Fruit fly (Drosophila melanogaster) whole organism, embryonic: ENCODE data around the gene E2f1.

Source experiments
- BEAF-32 ChIP-seq: fragments of 200-800 bp; sonication (Bioruptor generic); optimal IDR thresholded peaks from 3 replicates; lab custom pipeline; 2017; ENCODE audit warnings: missing biosample characterization, missing genetic modification characterization, mild to moderate bottlenecking, moderate library complexity, missing genetic modification reagents
- Bdp1 ChIP-seq: fragments of 200-800 bp; sonication (Bioruptor generic); optimal IDR thresholded peaks from 3 replicates; lab custom pipeline; 2016; ENCODE audit warnings: missing biosample characterization, missing genetic modification characterization
- CG1024 ChIP-seq: fragments of 200-800 bp; sonication (Bioruptor generic); IDR thresholded peaks from 2 replicates; pipeline ENCODE4 v1.3.6; 2022; ENCODE audit warnings: missing biosample characterization, missing genetic modification characterization
- CG12104 ChIP-seq: fragments of 200-800 bp; sonication (Bioruptor generic); optimal IDR thresholded peaks from 3 replicates; lab custom pipeline; 2016; ENCODE audit warnings: missing biosample characterization, missing genetic modification characterization
- CG12299 ChIP-seq: fragments of 200-800 bp; sonication (Bioruptor generic); optimal IDR thresholded peaks from 2 replicates; lab custom pipeline; 2018; ENCODE audit warnings: missing biosample characterization, mild to moderate bottlenecking, missing genetic modification characterization
- CG14710 ChIP-seq: fragments of 200-800 bp; sonication (Bioruptor generic); optimal IDR thresholded peaks from 3 replicates; lab custom pipeline; 2019; ENCODE audit warnings: missing biosample characterization, mild to moderate bottlenecking, missing genetic modification characterization, moderate library complexity
- CG1647 ChIP-seq: fragments of 200-800 bp; sonication (Bioruptor generic); optimal IDR thresholded peaks from 3 replicates; lab custom pipeline; 2016; ENCODE audit warnings: missing biosample characterization, missing genetic modification characterization
- CG16779 ChIP-seq: fragments of 200-800 bp; sonication (Bioruptor generic); IDR thresholded peaks from 2 replicates; pipeline ENCODE4 v1.3.6; 2022; ENCODE audit warnings: missing biosample characterization, missing genetic modification characterization
- CG16813 ChIP-seq: fragments of 200-800 bp; sonication (Bioruptor generic); IDR thresholded peaks from 3 replicates; pipeline ENCODE4 v1.3.6; 2022; ENCODE audit warnings: missing biosample characterization, missing genetic modification characterization; ENCODE audit not compliant: partially characterized antibody
- CG17802 ChIP-seq: fragments of 200-800 bp; sonication (Bioruptor generic); optimal IDR thresholded peaks from 2 replicates; lab custom pipeline; 2018; ENCODE audit warnings: missing biosample characterization, mild to moderate bottlenecking, missing genetic modification characterization, moderate library complexity
- CG2712 ChIP-seq: fragments of 200-800 bp; optimal IDR thresholded peaks from 3 replicates; lab custom pipeline; 2019; ENCODE audit warnings: missing biosample characterization, mild to moderate bottlenecking, missing genetic modification characterization, moderate library complexity
- CG30431 ChIP-seq: fragments of 200-800 bp; sonication (Bioruptor generic); optimal IDR thresholded peaks from 2 replicates; lab custom pipeline; 2017; ENCODE audit warnings: missing biosample characterization, missing genetic modification characterization
- CG3838 ChIP-seq: fragments of 200-800 bp; sonication (Bioruptor generic); optimal IDR thresholded peaks from 3 replicates; lab custom pipeline; 2016; ENCODE audit warnings: missing biosample characterization, missing genetic modification characterization
- CG42726 ChIP-seq: fragments of 200-800 bp; sonication (Bioruptor generic); IDR thresholded peaks from 2 replicates; pipeline ENCODE4 v1.3.6; 2022; ENCODE audit warnings: missing biosample characterization, missing genetic modification characterization; ENCODE audit not compliant: partially characterized antibody
- CG4360 ChIP-seq: fragments of 200-800 bp; sonication (Bioruptor generic); IDR thresholded peaks from 2 replicates; pipeline ENCODE4 v1.3.6; 2022; ENCODE audit warnings: missing biosample characterization, missing genetic modification characterization
- CG4854 ChIP-seq: fragments of 200-800 bp; sonication (Bioruptor generic); optimal IDR thresholded peaks from 2 replicates; lab custom pipeline; 2016; ENCODE audit warnings: missing biosample characterization, missing genetic modification characterization, inconsistent platforms
- CG6175 ChIP-seq: fragments of 200-800 bp; sonication (Bioruptor generic); IDR thresholded peaks from 3 replicates; pipeline ENCODE4 v1.3.6; 2022; ENCODE audit warnings: missing biosample characterization, missing genetic modification characterization
- CG7928 ChIP-seq: fragments of 200-800 bp; sonication (Bioruptor generic); optimal IDR thresholded peaks from 2 replicates; lab custom pipeline; 2017; ENCODE audit warnings: missing biosample characterization, mild to moderate bottlenecking, missing genetic modification characterization
- CG8388 ChIP-seq: fragments of 200-800 bp; sonication (Bioruptor generic); optimal IDR thresholded peaks from 2 replicates; lab custom pipeline; 2019; ENCODE audit warnings: missing biosample characterization, mild to moderate bottlenecking, missing genetic modification characterization, moderate library complexity
- CG8478 ChIP-seq: fragments of >200 bp; optimal IDR thresholded peaks from 2 replicates; lab custom pipeline; 2018
- CG9727 ChIP-seq: fragments of 200-800 bp; sonication (Bioruptor generic); optimal IDR thresholded peaks from 3 replicates; lab custom pipeline; 2017; ENCODE audit warnings: missing biosample characterization, mild to moderate bottlenecking, missing genetic modification characterization
- CTCF ChIP-seq: fragments of 200-800 bp; sonication (Bioruptor generic); optimal IDR thresholded peaks from 2 replicates; lab custom pipeline; 2017; ENCODE audit warnings: missing biosample characterization, mild to moderate bottlenecking, missing genetic modification characterization, moderate library complexity
- CrebB ChIP-seq: fragments of 200-800 bp; sonication (Bioruptor generic); optimal IDR thresholded peaks from 3 replicates; lab custom pipeline; 2018; ENCODE audit warnings: missing biosample characterization, mild to moderate bottlenecking, missing genetic modification characterization
- D19B ChIP-seq: fragments of 200-800 bp; sonication (Bioruptor generic); optimal IDR thresholded peaks from 2 replicates; lab custom pipeline; 2017; ENCODE audit warnings: missing biosample characterization, mild to moderate bottlenecking, missing genetic modification characterization
- Ets97D ChIP-seq: fragments of 200-800 bp; sonication (Bioruptor generic); optimal IDR thresholded peaks from 3 replicates; lab custom pipeline; 2016; ENCODE audit warnings: missing biosample characterization, missing genetic modification characterization
- Hand ChIP-seq: fragments of 200-800 bp; sonication (Bioruptor generic); optimal IDR thresholded peaks from 2 replicates; lab custom pipeline; 2017; ENCODE audit warnings: mild to moderate bottlenecking, missing biosample characterization, missing genetic modification reagents, missing genetic modification characterization
- Hey ChIP-seq: fragments of 200-800 bp; sonication (Bioruptor generic); optimal IDR thresholded peaks from 3 replicates; lab custom pipeline; 2018; ENCODE audit warnings: missing biosample characterization, mild to moderate bottlenecking, missing genetic modification characterization
- Hr51 ChIP-seq, 2 experiments: fragments of 200-800 bp; sonication (Bioruptor generic); optimal IDR thresholded peaks; 2 replicates in 1 of 2; 3 replicates in 1 of 2; lab custom pipeline; 2016 to 2018; ENCODE audit warnings: missing biosample characterization in 2 of 2, missing genetic modification characterization in 2 of 2, mild to moderate bottlenecking in 1 of 2, moderate library complexity in 1 of 2
- Max ChIP-seq: fragments of 200-800 bp; sonication (Bioruptor generic); optimal IDR thresholded peaks from 2 replicates; lab custom pipeline; 2016; ENCODE audit warnings: missing biosample characterization, mild to moderate bottlenecking, missing genetic modification characterization
- NC2β ChIP-seq: fragments of 200-800 bp; sonication (Bioruptor generic); optimal IDR thresholded peaks from 2 replicates; lab custom pipeline; 2016; ENCODE audit warnings: missing biosample characterization, missing genetic modification characterization
- NK7.1 ChIP-seq: fragments of 200-800 bp; sonication (Bioruptor generic); optimal IDR thresholded peaks from 3 replicates; lab custom pipeline; 2016; ENCODE audit warnings: missing biosample characterization, missing genetic modification characterization
- Opbp ChIP-seq: fragments of 200-800 bp; sonication (Bioruptor generic); IDR thresholded peaks from 3 replicates; pipeline ENCODE4 v1.3.6; 2022; ENCODE audit warnings: missing biosample characterization, missing genetic modification characterization; ENCODE audit not compliant: partially characterized antibody
- Optix ChIP-seq: fragments of 200-800 bp; sonication (Bioruptor generic); IDR thresholded peaks from 3 replicates; pipeline ENCODE4 v1.3.6; 2022; ENCODE audit warnings: missing biosample characterization, missing genetic modification characterization
- Poxn ChIP-seq: fragments of 200-800 bp; sonication (Bioruptor generic); IDR thresholded peaks from 2 replicates; pipeline ENCODE4 v1.3.6; 2022; ENCODE audit warnings: missing biosample characterization, missing genetic modification characterization
- ab ChIP-seq: fragments of 200-800 bp; sonication (Bioruptor generic); optimal IDR thresholded peaks from 2 replicates; lab custom pipeline; 2016; ENCODE audit warnings: missing biosample characterization, missing genetic modification characterization
- ara ChIP-seq: fragments of 200-800 bp; sonication (Bioruptor generic); IDR thresholded peaks from 2 replicates; pipeline ENCODE4 v1.3.6; 2022; ENCODE audit warnings: missing biosample characterization, missing genetic modification characterization
- az2 ChIP-seq: fragments of 200-800 bp; sonication (Bioruptor generic); optimal IDR thresholded peaks from 3 replicates; lab custom pipeline; 2016; ENCODE audit warnings: missing biosample characterization, missing genetic modification characterization
- bcd ChIP-seq: fragments of 200-800 bp; sonication (Bioruptor generic); optimal IDR thresholded peaks from 2 replicates; lab custom pipeline; 2017; ENCODE audit warnings: missing biosample characterization, mild to moderate bottlenecking, missing genetic modification characterization
- bigmax ChIP-seq: fragments of 200-800 bp; sonication (Bioruptor generic); optimal IDR thresholded peaks from 2 replicates; lab custom pipeline; 2018; ENCODE audit warnings: missing biosample characterization, mild to moderate bottlenecking, missing genetic modification characterization
- caup ChIP-seq: fragments of 200-800 bp; sonication (Bioruptor generic); optimal IDR thresholded peaks from 3 replicates; lab custom pipeline; 2017; ENCODE audit warnings: missing biosample characterization, mild to moderate bottlenecking, missing genetic modification characterization, moderate library complexity; ENCODE audit not compliant: severe bottlenecking
- chinmo ChIP-seq: fragments of 200-800 bp; sonication (Bioruptor generic); IDR thresholded peaks from 4 replicates; pipeline ENCODE4 v1.3.6; 2022; ENCODE audit warnings: missing biosample characterization, missing genetic modification characterization; ENCODE audit not compliant: partially characterized antibody
- fd64A ChIP-seq: fragments of 200-800 bp; sonication (Bioruptor generic); optimal IDR thresholded peaks from 3 replicates; lab custom pipeline; 2018; ENCODE audit warnings: missing biosample characterization, mild to moderate bottlenecking, missing genetic modification characterization
- ham ChIP-seq: fragments of 200-800 bp; sonication (Bioruptor generic); IDR thresholded peaks from 2 replicates; pipeline ENCODE4 v1.3.6; 2022; ENCODE audit warnings: missing biosample characterization, missing genetic modification characterization
- hb ChIP-seq: fragments of 200-800 bp; sonication (Bioruptor generic); IDR thresholded peaks from 3 replicates; pipeline ENCODE4 v1.3.6; 2022; ENCODE audit warnings: missing biosample characterization, missing genetic modification characterization; ENCODE audit not compliant: partially characterized antibody
- jigr1 ChIP-seq: fragments of 200-800 bp; sonication (Bioruptor generic); IDR thresholded peaks from 3 replicates; pipeline ENCODE4 v1.3.6; 2022; ENCODE audit warnings: missing biosample characterization, missing genetic modification characterization
- lola ChIP-seq, 3 experiments: fragments of >200 bp in 2 of 3; fragments of 200-800 bp in 1 of 3; sonication (Bioruptor generic) in 1 of 3; optimal IDR thresholded peaks; 2 replicates each; lab custom pipeline; 2017 to 2019; ENCODE audit warnings: missing biosample characterization in 3 of 3, missing genetic modification characterization in 3 of 3, mild to moderate bottlenecking in 1 of 3, moderate library complexity in 1 of 3
- luna ChIP-seq: fragments of 200-800 bp; sonication (Bioruptor generic); optimal IDR thresholded peaks from 2 replicates; lab custom pipeline; 2016; ENCODE audit warnings: missing biosample characterization, missing genetic modification characterization
- nau ChIP-seq: fragments of 200-800 bp; sonication (Bioruptor generic); optimal IDR thresholded peaks from 3 replicates; lab custom pipeline; 2017; ENCODE audit warnings: missing biosample characterization, mild to moderate bottlenecking, missing genetic modification characterization, missing genetic modification reagents
- pb ChIP-seq: fragments of 200-800 bp; sonication (Bioruptor generic); optimal IDR thresholded peaks from 3 replicates; lab custom pipeline; 2016; ENCODE audit warnings: missing biosample characterization, missing genetic modification characterization
- psq ChIP-seq: fragments of 200-800 bp; sonication (Bioruptor generic); optimal IDR thresholded peaks from 2 replicates; lab custom pipeline; 2017; ENCODE audit warnings: missing biosample characterization, missing genetic modification characterization
- ssp ChIP-seq: fragments of 200-800 bp; sonication (Bioruptor generic); IDR thresholded peaks from 2 replicates; pipeline ENCODE4 v1.3.6; 2022; ENCODE audit warnings: missing biosample characterization, missing genetic modification characterization

The E2f1 gene

DNA sequence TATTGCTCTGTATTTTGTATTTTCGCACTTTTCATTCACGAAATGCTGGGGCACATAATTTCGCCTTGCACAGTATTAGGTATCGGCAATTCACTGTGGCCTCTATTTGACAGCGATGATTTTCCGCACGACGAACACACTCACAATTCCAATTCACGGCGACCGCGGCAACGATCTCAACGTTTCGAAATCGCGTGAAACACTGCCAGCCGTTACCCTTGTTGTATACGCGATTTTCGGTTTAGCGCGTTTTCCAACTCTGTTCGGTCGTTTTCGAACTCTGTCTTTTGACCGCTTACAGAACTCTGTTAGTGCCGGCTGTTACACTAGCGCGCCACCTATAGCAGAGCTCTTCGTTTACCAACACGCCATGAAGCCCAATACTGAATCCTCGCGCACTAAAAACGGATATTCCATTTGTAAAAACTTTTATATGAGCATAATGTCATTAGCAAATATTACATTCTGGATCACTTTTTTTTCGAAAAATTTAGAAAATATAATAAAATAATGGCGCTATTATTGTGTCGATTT lies 41.5 kb downstream of the E2f1 start, which contains the start of gene InR (continued):
- TF ChIP-seq CG12104 = peak; percentile 13
- TF ChIP-seq CG2712 (tag; lab: Kevin White, UChicago) = peak; percentile 52
- TF ChIP-seq CG42726 (GFP tag; lab: Robert Waterston, UW) = no peak
- TF ChIP-seq CG4360 (GFP tag; lab: Robert Waterston, UW) = no peak
- TF ChIP-seq nau (GFP tag; lab: Kevin White, UChicago) = peak; percentile 23
- peak; percentile 65 for TF ChIP-seq luna (GFP tag; lab: Kevin White, UChicago)
- peak; percentile 59 for TF ChIP-seq NK7.1 (GFP tag; lab: Kevin White, UChicago)
- peak; percentile 16 for TF ChIP-seq CG7928
- TF ChIP-seq CG3838 (GFP tag; lab: Kevin White, UChicago) = no peak
- no peak for TF ChIP-seq ab (GFP tag; lab: Kevin White, UChicago)
- TF ChIP-seq Optix = no peak
- peak; percentile 67 for TF ChIP-seq Bdp1 (GFP tag; lab: Kevin White, UChicago)
- TF ChIP-seq CG8388 (GFP tag; lab: Kevin White, UChicago) = no peak
- no peak for TF ChIP-seq Poxn (GFP tag; lab: Robert Waterston, UW)
- TF ChIP-seq CG17802 (tag; lab: Kevin White, UChicago) = peak; percentile 19
- TF ChIP-seq D19B = no peak
- TF ChIP-seq pb (GFP tag; lab: Kevin White, UChicago) = peak; percentile 61
- no peak for TF ChIP-seq fd64A (GFP tag; lab: Kevin White, UChicago)
- peak; percentile 89 for TF ChIP-seq caup (GFP tag; lab: Kevin White, UChicago)
- TF ChIP-seq hb = no peak
- TF ChIP-seq ham (GFP tag; lab: Robert Waterston, UW) = no peak
- peak; percentile 29 for TF ChIP-seq CG14710 (tag; lab: Kevin White, UChicago)
- no peak for TF ChIP-seq Opbp (GFP tag; lab: Robert Waterston, UW)
- no peak for TF ChIP-seq CG16813 (GFP tag; lab: Robert Waterston, UW)
- TF ChIP-seq CG16779 (GFP tag; lab: Robert Waterston, UW) = no peak
- TF ChIP-seq ssp (GFP tag; lab: Robert Waterston, UW) = no peak
- no peak for TF ChIP-seq chinmo (GFP tag; lab: Robert Waterston, UW)
- peak; percentile 64 for TF ChIP-seq Hey (tag; lab: Kevin White, UChicago)
- no peak for TF ChIP-seq ara (GFP tag; lab: Robert Waterston, UW)
- TF ChIP-seq CG4854 (GFP tag; lab: Kevin White, UChicago) = peak; percentile 14
- TF ChIP-seq Ets97D (GFP tag; lab: Kevin White, UChicago) = peak; percentile 37
- no peak for TF ChIP-seq jigr1
- TF ChIP-seq lola (GFP tag; optimal IDR thresholded peaks at IDR 0.05; lab: Kevin White, UChicago) = no peak
- no peak for TF ChIP-seq CG1024
- TF ChIP-seq Hr51 (GFP tag; optimal IDR thresholded peaks at IDR 0.05; lab: Kevin White, UChicago) = peak; percentile 51 to 75
- peak; percentile 57 for TF ChIP-seq az2 (GFP tag; lab: Kevin White, UChicago)
- peak; percentile 55 for TF ChIP-seq NC2β (GFP tag; lab: Kevin White, UChicago)
- TF ChIP-seq psq (GFP tag; lab: Kevin White, UChicago) = peak; percentile 56
- peak; percentile 67 for TF ChIP-seq Hand (GFP tag; lab: Kevin White, UChicago)
- TF ChIP-seq CTCF (GFP tag; lab: Kevin White, UChicago) = peak; percentile 99
- TF ChIP-seq CG30431 = peak; percentile 45
- no peak for TF ChIP-seq CG9727 (GFP tag; lab: Kevin White, UChicago)
- TF ChIP-seq BEAF-32 (GFP tag; lab: Kevin White, UChicago) = peak; percentile 45
- TF ChIP-seq bcd = peak; percentile 58
- TF ChIP-seq CG6175 = no peak
- peak; percentile 56 for TF ChIP-seq bigmax
- TF ChIP-seq Max (GFP tag; lab: Kevin White, UChicago) = peak; percentile 29
- peak; percentile 75 for TF ChIP-seq CG1647 (GFP tag; lab: Kevin White, UChicago)
- no peak for TF ChIP-seq CG12299 (tag; lab: Kevin White, UChicago)
- TF ChIP-seq CrebB (tag; lab: Kevin White, UChicago) = peak; percentile 74
- no peak for TF ChIP-seq CG8478 (lab: Kevin White, UChicago)
